Worm (Caenorhabditis elegans): ENCODE measurements around the gene M151.10.
A peak's percentile ranks its signal among the peaks of the same experiment; 100 is the strongest.

M151.10 gene

ce11 chrII:3682770-3683234 lies 42.7 kb upstream of the M151.10 start, which contains the start of gene F19B10.1:
F19B10.1 (plus strand) TSS chrII:3683184.
- TF ChIP-seq skn-1 (tag; optimal IDR thresholded peaks at IDR 0.05) = peak; percentile 67
- TF ChIP-seq nhr-77 (tag; optimal IDR thresholded peaks at IDR 0.05) = peak; percentile 36
- TF ChIP-seq aly-2 (tag; optimal IDR thresholded peaks at IDR 0.05) = peak; percentile 35
- TF ChIP-seq fkh-4 (tag; optimal IDR thresholded peaks at IDR 0.05; ENCODE audit: borderline replicate concordance) = no peak
- peak; percentile 68 for TF ChIP-seq xbp-1 (tag; optimal IDR thresholded peaks at IDR 0.05)
- TF ChIP-seq hlh-4 (tag; optimal IDR thresholded peaks at IDR 0.05) = no peak
- peak; percentile 73 for TF ChIP-seq lin-39 (tag; optimal IDR thresholded peaks at IDR 0.05)
- TF ChIP-seq nhr-12 (tag; optimal IDR thresholded peaks at IDR 0.05) = no peak
- peak; percentile 77 for TF ChIP-seq rnt-1 (tag; optimal IDR thresholded peaks at IDR 0.05)
- peak; percentile 88 for TF ChIP-seq nhr-20 (tag; optimal IDR thresholded peaks at IDR 0.05)
- TF ChIP-seq hpl-2 (GFP tag; optimal IDR thresholded peaks at IDR 0.05) = no peak
- TF ChIP-seq elt-2 (tag; optimal IDR thresholded peaks at IDR 0.05) = peak; percentile 50
- peak; percentile 85 for TF ChIP-seq nhr-71 (tag; optimal IDR thresholded peaks at IDR 0.05)
- no peak for TF ChIP-seq mef-2 (tag; optimal IDR thresholded peaks at IDR 0.05)
- peak; percentile 6 for TF ChIP-seq zip-4 (GFP tag; optimal IDR thresholded peaks at IDR 0.05)
- peak; percentile 52 for TF ChIP-seq lin-15B (tag; optimal IDR thresholded peaks at IDR 0.05)
- no peak for TF ChIP-seq pax-3 (tag; optimal IDR thresholded peaks at IDR 0.05)
- TF ChIP-seq fkh-10 (GFP tag; optimal IDR thresholded peaks at IDR 0.05) = no peak
- TF ChIP-seq alr-1 (tag; optimal IDR thresholded peaks at IDR 0.05; ENCODE audit: borderline replicate concordance) = no peak
- TF ChIP-seq pag-3 (tag; optimal IDR thresholded peaks at IDR 0.05; ENCODE audit: borderline replicate concordance, insufficient read depth) = peak; percentile 20
- peak; percentile 88 to 95 (median 94) for TF ChIP-seq dpl-1 (GFP tag; optimal IDR thresholded peaks at IDR 0.05)
- TF ChIP-seq ceh-88 (GFP tag; IDR thresholded peaks at IDR 0.05) = no peak
- no peak for TF ChIP-seq tlp-1 (tag; optimal IDR thresholded peaks at IDR 0.05)
- TF ChIP-seq unc-130 (tag; optimal IDR thresholded peaks at IDR 0.05) = peak; percentile 94
- TF ChIP-seq ceh-82 (tag; optimal IDR thresholded peaks at IDR 0.05) = peak in 1 of 3 experiments; percentile 55
- peak; percentile 15 for TF ChIP-seq unc-86 (tag; optimal IDR thresholded peaks at IDR 0.05)
- no peak for TF ChIP-seq efl-3 (GFP tag; optimal IDR thresholded peaks at IDR 0.05)
- TF ChIP-seq ztf-11 (tag; optimal IDR thresholded peaks at IDR 0.05) = peak in 1 of 2 experiments; percentile 2
- TF ChIP-seq dsc-1 (tag; optimal IDR thresholded peaks at IDR 0.05) = peak; percentile 60
- peak; percentile 72 for TF ChIP-seq lin-13 (GFP tag; optimal IDR thresholded peaks at IDR 0.05)
- TF ChIP-seq tbx-2 (tag; optimal IDR thresholded peaks at IDR 0.05) = peak; percentile 73
- no peak for TF ChIP-seq nhr-84 (tag; optimal IDR thresholded peaks at IDR 0.05)
- TF ChIP-seq unc-62 (GFP tag; optimal IDR thresholded peaks at IDR 0.05) = no peak
- TF ChIP-seq C16A3.4 (tag; optimal IDR thresholded peaks at IDR 0.05) = peak; percentile 86
- TF ChIP-seq ets-5 (GFP tag; IDR thresholded peaks at IDR 0.05) = no peak
- TF ChIP-seq elt-3 (tag; optimal IDR thresholded peaks at IDR 0.05) = peak in 3 of 6 experiments; percentile 62 to 95 (median 85)
- no peak for TF ChIP-seq nhr-237 (tag; optimal IDR thresholded peaks at IDR 0.05)
- TF ChIP-seq nhr-11 (tag; optimal IDR thresholded peaks at IDR 0.05) = no peak
- TF ChIP-seq Y116A8C.19 (tag; optimal IDR thresholded peaks at IDR 0.05; ENCODE audit: borderline replicate concordance) = no peak
- TF ChIP-seq isw-1 (GFP tag; IDR thresholded peaks at IDR 0.05) = peak; percentile 31; the same call in 1 of the 2 replicates
- peak; percentile 79 for TF ChIP-seq blmp-1 (tag; optimal IDR thresholded peaks at IDR 0.05)
- peak; percentile 59 for TF ChIP-seq irx-1 (tag; optimal IDR thresholded peaks at IDR 0.05)
- TF ChIP-seq aha-1 (tag; optimal IDR thresholded peaks at IDR 0.05) = no peak
- no peak for TF ChIP-seq nhr-28 (tag; optimal IDR thresholded peaks at IDR 0.05)
- TF ChIP-seq mep-1 (tag; optimal IDR thresholded peaks at IDR 0.05) = peak; percentile 93
- no peak for TF ChIP-seq unc-30 (tag; optimal IDR thresholded peaks at IDR 0.05)
- peak; percentile 67 for TF ChIP-seq nhr-19 (GFP tag; conservative IDR thresholded peaks at IDR 0.05)
- TF ChIP-seq nhr-85 (tag) = peak; percentile 91
- no peak for TF ChIP-seq pqm-1 (tag; optimal IDR thresholded peaks at IDR 0.05)
- TF ChIP-seq C34B4.2 (tag; optimal IDR thresholded peaks at IDR 0.05) = no peak
- TF ChIP-seq lsy-2 (tag; optimal IDR thresholded peaks at IDR 0.05) = peak; percentile 86 to 87
- no peak for TF ChIP-seq sox-4 (tag; optimal IDR thresholded peaks at IDR 0.05)
- TF ChIP-seq jun-1 (tag; optimal IDR thresholded peaks at IDR 0.05) = peak; percentile 11
